Worm (Caenorhabditis elegans) whole organism, L4 larva: Measurements from ENCODE around the gene nucb-1.

Experiments
- F10B5.3 ChIP-seq: sonication (generic microtip); optimal IDR thresholded peaks from 2 replicates; lab custom pipeline; 2016; ENCODE audit warnings: mild to moderate bottlenecking, missing genetic modification characterization, missing compliant biosample characterization
- F26F4.8 ChIP-seq: fragments of 200-800 bp; sonication (Bioruptor generic); conservative IDR thresholded peaks from 2 replicates; pipeline ENCODE4 v1.3.6; 2022; ENCODE audit warnings: missing genetic modification characterization, missing compliant biosample characterization
- F49E8.2 ChIP-seq: sonication (generic microtip); optimal IDR thresholded peaks from 2 replicates; lab custom pipeline; 2016; ENCODE audit warnings: missing compliant biosample characterization, mild to moderate bottlenecking, missing genetic modification characterization, borderline replicate concordance
- T26A8.4 ChIP-seq: fragments of 200-800 bp; sonication (Bioruptor generic); IDR thresholded peaks from 2 replicates; pipeline ENCODE4 v1.3.6; 2022; ENCODE audit warnings: missing genetic modification characterization, missing compliant biosample characterization
- Y105C5A.15 ChIP-seq: fragments of 200-800 bp; sonication (Bioruptor generic); IDR thresholded peaks from 2 replicates; pipeline ENCODE4 v1.3.6; 2022; ENCODE audit warnings: missing genetic modification characterization, missing compliant biosample characterization
- Y48G9A.11 ChIP-seq: fragments of 200-800 bp; sonication (Bioruptor generic); IDR thresholded peaks from 2 replicates; pipeline ENCODE4 v1.3.6; 2022; ENCODE audit warnings: missing genetic modification reagents, missing genetic modification characterization, missing compliant biosample characterization
- Y75B8A.6 ChIP-seq: fragments of 200-800 bp; sonication (Bioruptor generic); IDR thresholded peaks from 2 replicates; pipeline ENCODE4 v1.3.6; 2022; ENCODE audit warnings: missing genetic modification reagents, missing genetic modification characterization, missing compliant biosample characterization
- aly-2 ChIP-seq: sonication (generic microtip); optimal IDR thresholded peaks from 2 replicates; lab custom pipeline; 2018; ENCODE audit warnings: missing biosample characterization, missing genetic modification characterization
- ama-1 ChIP-seq: fragments of 150-350 bp; optimal IDR thresholded peaks from 2 replicates; lab custom pipeline; 2014; ENCODE audit warnings: inconsistent platforms, mixed read lengths
- ceh-44 ChIP-seq: fragments of 200-800 bp; sonication (Bioruptor generic); IDR thresholded peaks from 2 replicates; pipeline ENCODE4 v1.3.6; 2022; ENCODE audit warnings: missing genetic modification reagents, missing genetic modification characterization, missing compliant biosample characterization
- ceh-62 ChIP-seq: sonication (generic microtip); optimal IDR thresholded peaks from 2 replicates; lab custom pipeline; 2017; ENCODE audit warnings: missing biosample characterization, missing genetic modification characterization
- cey-2 ChIP-seq: sonication (generic microtip); optimal IDR thresholded peaks from 3 replicates; lab custom pipeline; 2017; ENCODE audit warnings: missing genetic modification characterization, mild to moderate bottlenecking, missing compliant biosample characterization, antibody characterized with exemption, borderline replicate concordance; ENCODE audit not compliant: insufficient read depth
- daf-12 ChIP-seq: fragments of 150-350 bp; optimal IDR thresholded peaks from 2 replicates; lab custom pipeline; 2014; ENCODE audit warnings: missing biosample characterization, missing genetic modification reagents, missing genetic modification characterization
- daf-16 ChIP-seq, 3 experiments: sonication (generic microtip); optimal IDR thresholded peaks; 2 replicates each; lab custom pipeline; 2016 to 2017; ENCODE audit warnings: missing genetic modification characterization in 3 of 3, missing genetic modification reagents in 3 of 3, mild to moderate bottlenecking in 2 of 3, missing compliant biosample characterization in 2 of 3, missing biosample characterization in 1 of 3, moderate library complexity in 1 of 3
- dmd-9 ChIP-seq: fragments of 200-800 bp; sonication (Bioruptor generic); IDR thresholded peaks from 2 replicates; pipeline ENCODE4 v1.3.6; 2022; ENCODE audit warnings: missing genetic modification reagents, missing genetic modification characterization, missing compliant biosample characterization
- duxl-1 ChIP-seq: sonication (generic microtip); optimal IDR thresholded peaks from 2 replicates; lab custom pipeline; 2016; ENCODE audit warnings: mild to moderate bottlenecking, missing genetic modification characterization, moderate library complexity, missing compliant biosample characterization; ENCODE audit not compliant: poor library complexity
- dve-1 ChIP-seq: sonication (generic microtip); optimal IDR thresholded peaks from 2 replicates; lab custom pipeline; 2017; ENCODE audit warnings: antibody characterized with exemption, mild to moderate bottlenecking, missing genetic modification characterization, missing compliant biosample characterization; ENCODE audit not compliant: insufficient read depth
- fos-1 ChIP-seq: fragments of 150-350 bp; optimal IDR thresholded peaks from 2 replicates; lab custom pipeline; 2014; ENCODE audit warnings: missing biosample characterization, missing genetic modification characterization
- hlh-30 ChIP-seq: sonication (generic microtip); optimal IDR thresholded peaks from 2 replicates; lab custom pipeline; 2017; ENCODE audit warnings: antibody characterized with exemption, mild to moderate bottlenecking, missing genetic modification characterization, missing compliant biosample characterization; ENCODE audit not compliant: insufficient read depth
- hmg-1.1 ChIP-seq: fragments of 200-800 bp; sonication (Bioruptor generic); IDR thresholded peaks from 2 replicates; pipeline ENCODE4 v1.3.6; 2022; ENCODE audit warnings: missing genetic modification reagents, missing genetic modification characterization, missing compliant biosample characterization
- lin-29 ChIP-seq: fragments of 200-800 bp; sonication (Bioruptor generic); IDR thresholded peaks from 2 replicates; pipeline ENCODE4 v1.3.6; 2022; ENCODE audit warnings: missing genetic modification reagents, missing genetic modification characterization, missing compliant biosample characterization
- lir-3 ChIP-seq: sonication (generic microtip); optimal IDR thresholded peaks from 2 replicates; lab custom pipeline; 2016; ENCODE audit warnings: mild to moderate bottlenecking, missing genetic modification characterization, missing compliant biosample characterization
- lsy-2 ChIP-seq, 2 experiments: fragments of 150-350 bp in 1 of 2; sonication (generic microtip) in 1 of 2; optimal IDR thresholded peaks; 2 replicates each; lab custom pipeline; 2014 to 2017; ENCODE audit warnings: missing biosample characterization in 2 of 2, missing genetic modification characterization in 2 of 2
- madf-5 ChIP-seq, 2 experiments: fragments of 200-800 bp; sonication (Bioruptor generic); IDR thresholded peaks; 2 replicates each; pipeline ENCODE4 v1.3.6; 2022; ENCODE audit warnings: missing compliant biosample characterization in 2 of 2, missing genetic modification characterization in 2 of 2
- madf-9 ChIP-seq: fragments of 200-800 bp; sonication (Bioruptor generic); conservative IDR thresholded peaks from 2 replicates; pipeline ENCODE4 v1.3.6; 2022; ENCODE audit warnings: missing genetic modification reagents, missing genetic modification characterization, missing compliant biosample characterization
- mdl-1 ChIP-seq, 2 experiments: fragments of 150-350 bp in 1 of 2; sonication (generic microtip) in 1 of 2; optimal IDR thresholded peaks; 2 replicates each; lab custom pipeline; 2014 to 2017; ENCODE audit warnings: missing biosample characterization in 2 of 2, missing genetic modification characterization in 2 of 2
- mes-2 ChIP-seq: sonication (generic microtip); optimal IDR thresholded peaks from 2 replicates; lab custom pipeline; 2016; ENCODE audit warnings: missing genotype, mild to moderate bottlenecking, missing genetic modification characterization, missing compliant biosample characterization; ENCODE audit not compliant: poor library complexity, severe bottlenecking
- nhr-10 ChIP-seq: fragments of 150-350 bp; optimal IDR thresholded peaks from 2 replicates; lab custom pipeline; 2014; ENCODE audit warnings: missing biosample characterization, missing genetic modification characterization
- nhr-111 ChIP-seq: fragments of 200-800 bp; sonication (Bioruptor generic); optimal IDR thresholded peaks from 2 replicates; lab custom pipeline; 2018; ENCODE audit warnings: mild to moderate bottlenecking, missing genetic modification characterization, missing compliant biosample characterization
- nhr-237 ChIP-seq: sonication (generic microtip); optimal IDR thresholded peaks from 2 replicates; lab custom pipeline; 2017; ENCODE audit warnings: missing biosample characterization, missing genetic modification characterization
- nhr-48 ChIP-seq: sonication (generic microtip); optimal IDR thresholded peaks from 2 replicates; lab custom pipeline; 2016; ENCODE audit warnings: mild to moderate bottlenecking, missing genetic modification characterization, missing compliant biosample characterization
- nhr-6 ChIP-seq: fragments of 150-350 bp; optimal IDR thresholded peaks from 2 replicates; lab custom pipeline; 2014; ENCODE audit warnings: missing biosample characterization, missing genetic modification characterization
- nhr-76 ChIP-seq: fragments of 150-350 bp; optimal IDR thresholded peaks from 2 replicates; lab custom pipeline; 2014; ENCODE audit warnings: missing biosample characterization, missing genetic modification characterization
- pha-4 ChIP-seq, 2 experiments: fragments of 150-350 bp in 1 of 2; fragments of 200-800 bp in 1 of 2; sonication (Bioruptor generic) in 1 of 2; IDR thresholded peaks in 1 of 2; optimal IDR thresholded peaks in 1 of 2; 2 replicates each; pipeline versions ENCODE4 v1.3.6 to Lab custom; 2014 to 2022; ENCODE audit warnings: missing genetic modification characterization in 2 of 2, missing genetic modification reagents in 2 of 2, missing biosample characterization in 1 of 2, missing compliant biosample characterization in 1 of 2
- php-3 ChIP-seq: fragments of 200-800 bp; sonication (Bioruptor generic); IDR thresholded peaks from 2 replicates; pipeline ENCODE4 v1.3.6; 2022; ENCODE audit warnings: missing genetic modification reagents, missing genetic modification characterization, missing compliant biosample characterization
- saeg-2 ChIP-seq: fragments of 200-800 bp; sonication (Bioruptor generic); IDR thresholded peaks from 2 replicates; pipeline ENCODE4 v1.3.6; 2022; ENCODE audit warnings: missing genetic modification reagents, missing genetic modification characterization, missing compliant biosample characterization
- sdz-12 ChIP-seq: fragments of 200-800 bp; sonication (Bioruptor generic); optimal IDR thresholded peaks from 2 replicates; lab custom pipeline; 2018; ENCODE audit warnings: mild to moderate bottlenecking, missing genetic modification characterization, missing compliant biosample characterization
- snpc-4 ChIP-seq: fragments of 150-350 bp; optimal IDR thresholded peaks from 2 replicates; lab custom pipeline; 2014; ENCODE audit warnings: missing biosample characterization, missing genetic modification characterization
- spr-3 ChIP-seq: fragments of 200-800 bp; sonication (Bioruptor generic); optimal IDR thresholded peaks from 2 replicates; lab custom pipeline; 2018; ENCODE audit warnings: mild to moderate bottlenecking, missing genetic modification characterization, missing compliant biosample characterization
- tag-97 ChIP-seq: fragments of 200-800 bp; sonication (Bioruptor generic); IDR thresholded peaks from 2 replicates; pipeline ENCODE4 v1.3.6; 2022; ENCODE audit warnings: missing genetic modification characterization, missing compliant biosample characterization
- unc-130 ChIP-seq: sonication (generic microtip); optimal IDR thresholded peaks from 2 replicates; lab custom pipeline; 2016; ENCODE audit warnings: missing genetic modification reagents, missing genetic modification characterization, missing compliant biosample characterization
- unc-39 ChIP-seq: sonication (generic microtip); optimal IDR thresholded peaks from 2 replicates; lab custom pipeline; 2017; ENCODE audit warnings: missing biosample characterization, missing genetic modification characterization
- unc-62 ChIP-seq, 3 experiments: fragments of 150-350 bp in 1 of 3; sonication (generic microtip); optimal IDR thresholded peaks in 2 of 3; peaks in 1 of 3; 1 replicate in 1 of 3; 2 replicates in 2 of 3; lab custom pipeline; 2014 to 2017; ENCODE audit warnings: missing biosample characterization in 3 of 3, missing genetic modification characterization in 3 of 3, missing genetic modification reagents in 3 of 3, missing genotype in 1 of 3
- vab-7 ChIP-seq: fragments of 200-800 bp; sonication (Bioruptor generic); IDR thresholded peaks from 2 replicates; pipeline ENCODE4 v1.3.6; 2022; ENCODE audit warnings: missing genetic modification reagents, missing genetic modification characterization, missing compliant biosample characterization
- zfp-3 ChIP-seq: fragments of 200-800 bp; sonication (Bioruptor generic); conservative IDR thresholded peaks from 2 replicates; pipeline ENCODE4 v1.3.6; 2022; ENCODE audit warnings: missing genetic modification reagents, missing genetic modification characterization, missing compliant biosample characterization
- zip-11 ChIP-seq: fragments of 200-800 bp; sonication (Bioruptor generic); IDR thresholded peaks from 2 replicates; pipeline ENCODE4 v1.3.6; 2022; ENCODE audit warnings: missing genetic modification characterization, missing compliant biosample characterization

nucb-1 gene

ce11 chrX:10188493-10188895 lies 9.0 kb upstream of the nucb-1 start (continued):
- TF ChIP-seq spr-3 (GFP tag; lab: Kevin White, UChicago) (no peak), cey-2 (tag; lab: Kevin White, UChicago) (no peak), duxl-1 (peak; percentile 43), zfp-3 (GFP tag; lab: Robert Waterston, UW) (no peak), snpc-4 (no peak), nhr-237 (tag; lab: Kevin White, UChicago) (no peak), Y75B8A.6 (GFP tag; lab: Robert Waterston, UW) (no peak), unc-62 (GFP tag; optimal IDR thresholded peaks at IDR 0.05 in 1 of 2; lab: Kevin White, UChicago) (peak in 1 of 2 experiments; percentile 100), unc-62 (tag; optimal IDR thresholded peaks at IDR 0.05; lab: Kevin White, UChicago) (no peak), unc-39 (tag; lab: Kevin White, UChicago) (no peak), vab-7 (no peak), nhr-10 (tag; lab: Kevin White, UChicago) (peak; percentile 29), dmd-9 (GFP tag; lab: Robert Waterston, UW) (no peak), F49E8.2 (tag; lab: Kevin White, UChicago) (no peak), ama-1 (peak; percentile 14), saeg-2 (no peak), Y48G9A.11 (GFP tag; lab: Robert Waterston, UW) (no peak), tag-97 (GFP tag; lab: Robert Waterston, UW) (no peak), lsy-2 (tag; optimal IDR thresholded peaks at IDR 0.05; lab: Kevin White, UChicago) (peak; percentile 14 to 73), daf-16 (GFP tag; optimal IDR thresholded peaks at IDR 0.05; lab: Kevin White, UChicago) (peak in 1 of 2 experiments; percentile 64), daf-16 (tag; optimal IDR thresholded peaks at IDR 0.05; lab: Kevin White, UChicago) (peak; percentile 38), aly-2 (tag; lab: Kevin White, UChicago) (no peak), nhr-6 (tag; lab: Kevin White, UChicago) (peak; percentile 31), dve-1 (tag; lab: Kevin White, UChicago) (peak; percentile 83), nhr-76 (tag; lab: Kevin White, UChicago) (no peak), fos-1 (tag; lab: Kevin White, UChicago) (no peak), ceh-62 (tag; lab: Kevin White, UChicago) (no peak), hmg-1.1 (GFP tag; lab: Robert Waterston, UW) (peak; percentile 91), nhr-111 (no peak), lir-3 (tag; lab: Kevin White, UChicago) (no peak), hlh-30 (tag; lab: Kevin White, UChicago) (peak; percentile 95), mdl-1 (tag; optimal IDR thresholded peaks at IDR 0.05; lab: Kevin White, UChicago) (peak; percentile 93 to 97), Y105C5A.15 (GFP tag; lab: Robert Waterston, UW) (no peak), T26A8.4 (GFP tag; lab: Robert Waterston, UW) (peak; percentile 63)

ce11 chrX:10189244-10189643 lies 8.3 kb upstream of the nucb-1 start:
- TF ChIP-seq madf-5 (GFP tag; IDR thresholded peaks at IDR 0.05; lab: Robert Waterston, UW), result no peak
- no peak for TF ChIP-seq pha-4 (GFP tag; IDR thresholded peaks at IDR 0.05; lab: Robert Waterston, UW)
- TF ChIP-seq pha-4 (tag; optimal IDR thresholded peaks at IDR 0.05; lab: Kevin White, UChicago), result no peak
- no peak for TF ChIP-seq cey-2 (tag; lab: Kevin White, UChicago)
- TF ChIP-seq ceh-44, result no peak
- TF ChIP-seq php-3, result no peak
- no peak for TF ChIP-seq mes-2 (tag; lab: Kevin White, UChicago)
- no peak for TF ChIP-seq F10B5.3 (tag; lab: Kevin White, UChicago)
- TF ChIP-seq ceh-62 (tag; lab: Kevin White, UChicago), result no peak
- no peak for TF ChIP-seq daf-12 (tag; lab: Kevin White, UChicago)
- no peak for TF ChIP-seq tag-97 (GFP tag; lab: Robert Waterston, UW)
- TF ChIP-seq lin-29 (GFP tag; lab: Robert Waterston, UW), result no peak
- no peak for TF ChIP-seq saeg-2
- TF ChIP-seq nhr-76 (tag; lab: Kevin White, UChicago), result no peak
- no peak for TF ChIP-seq nhr-48 (tag; lab: Kevin White, UChicago)
- no peak for TF ChIP-seq sdz-12
- TF ChIP-seq madf-9 (GFP tag; lab: Robert Waterston, UW), result no peak
- TF ChIP-seq zip-11 (GFP tag; lab: Robert Waterston, UW), result no peak
- no peak for TF ChIP-seq unc-130 (GFP tag; lab: Kevin White, UChicago)
- TF ChIP-seq F26F4.8 (GFP tag; lab: Robert Waterston, UW), result no peak
